4 fruit fly cellular contexts compared by ENCODE assay signal in the genomic region with DNA sequence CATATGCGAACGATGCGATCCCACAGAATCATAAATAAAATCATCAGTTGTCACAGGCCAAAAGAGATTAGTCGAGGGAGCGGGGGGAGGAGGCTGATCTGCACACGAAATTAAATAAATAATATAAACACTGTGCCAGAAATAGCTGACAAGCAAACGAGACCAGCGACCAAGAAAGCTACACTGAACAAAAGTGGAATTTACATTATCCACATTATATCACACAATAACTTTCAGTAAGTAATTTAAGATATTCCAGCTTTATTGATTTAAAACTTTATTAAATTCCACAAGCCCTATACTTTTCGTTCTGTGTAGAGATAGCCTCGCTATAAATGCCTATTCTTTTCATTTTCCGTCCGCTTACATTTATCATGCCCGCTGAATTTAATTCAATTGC.
A peak's percentile ranks its signal among the peaks of the same experiment; 100 is the strongest.
TF ChIP-seq lines count a peak whose summit lies in the region.

No protein-coding gene starts in this region.

TF ChIP-seq in whole organism, embryonic, 481 proteins besides CTCF, POLR2A, EP300 and RAD21 (continued from another document and continues in another):
- TF ChIP-seq sens-2 (GFP tag; IDR thresholded peaks at IDR 0.05; lab: Robert Waterston, UW): peak; percentile 80
- peak; percentile 95 for TF ChIP-seq Med (GFP tag; lab: Kevin White, UChicago)
- TF ChIP-seq CG31388 (GFP tag; optimal IDR thresholded peaks at IDR 0.05; lab: Kevin White, UChicago): no peak
- TF ChIP-seq gcm (GFP tag; optimal IDR thresholded peaks at IDR 0.05; lab: Kevin White, UChicago): peak; percentile 70
- TF ChIP-seq crc (GFP tag; optimal IDR thresholded peaks at IDR 0.05; lab: Kevin White, UChicago): peak; percentile 58
- peak; percentile 63 for TF ChIP-seq zf30C (GFP tag; optimal IDR thresholded peaks at IDR 0.05; lab: Kevin White, UChicago)
- TF ChIP-seq Camta (GFP tag; optimal IDR thresholded peaks at IDR 0.05; lab: Kevin White, UChicago): peak; percentile 77
- peak; percentile 86 for TF ChIP-seq CG12391 (tag; optimal IDR thresholded peaks at IDR 0.05; lab: Kevin White, UChicago)
- TF ChIP-seq CG12155 (GFP tag; optimal IDR thresholded peaks at IDR 0.05; lab: Kevin White, UChicago): peak; percentile 71
- peak; percentile 78 for TF ChIP-seq Sox100B (GFP tag; optimal IDR thresholded peaks at IDR 0.05; lab: Kevin White, UChicago)
- TF ChIP-seq CG15601 (tag; optimal IDR thresholded peaks at IDR 0.05; lab: Kevin White, UChicago): peak; percentile 63
- peak; percentile 74 for TF ChIP-seq Side (GFP tag; optimal IDR thresholded peaks at IDR 0.05; lab: Kevin White, UChicago)
- no peak for TF ChIP-seq Stat92E (GFP tag; optimal IDR thresholded peaks at IDR 0.05; lab: Kevin White, UChicago)
- no peak for TF ChIP-seq Hand (GFP tag; optimal IDR thresholded peaks at IDR 0.05; lab: Kevin White, UChicago)
- TF ChIP-seq Vsx1 (GFP tag; optimal IDR thresholded peaks at IDR 0.05; lab: Kevin White, UChicago): peak; percentile 71
- TF ChIP-seq h (optimal IDR thresholded peaks at IDR 0.05; lab: Kevin White, UChicago): no peak
- peak; percentile 53 for TF ChIP-seq Bdp1 (GFP tag; optimal IDR thresholded peaks at IDR 0.05; lab: Kevin White, UChicago)
- peak; percentile 39; the same call in 1 of the 2 replicates for TF ChIP-seq ham (GFP tag; IDR thresholded peaks at IDR 0.05; lab: Robert Waterston, UW)
- TF ChIP-seq tin (GFP tag; optimal IDR thresholded peaks at IDR 0.05; lab: Kevin White, UChicago): peak; percentile 80
- TF ChIP-seq Adf1 (GFP tag; IDR thresholded peaks at IDR 0.05; lab: Robert Waterston, UW): no peak
- no peak for TF ChIP-seq Elba2 (GFP tag; optimal IDR thresholded peaks at IDR 0.05; lab: Kevin White, UChicago)
- peak; percentile 66 for TF ChIP-seq Spps (tag; optimal IDR thresholded peaks at IDR 0.05; lab: Kevin White, UChicago)
- peak; percentile 85 for TF ChIP-seq CG31441 (GFP tag; IDR thresholded peaks at IDR 0.05; lab: Robert Waterston, UW)
- no peak for TF ChIP-seq Trl (optimal IDR thresholded peaks at IDR 0.05; lab: Kevin White, UChicago)
- TF ChIP-seq Trl (GFP tag; optimal IDR thresholded peaks at IDR 0.05; lab: Kevin White, UChicago): peak; percentile 79
- TF ChIP-seq ewg (GFP tag; optimal IDR thresholded peaks at IDR 0.05; lab: Kevin White, UChicago): peak; percentile 67
- peak; percentile 81 for TF ChIP-seq CG10209 (GFP tag; optimal IDR thresholded peaks at IDR 0.05; lab: Kevin White, UChicago)
- peak; percentile 84 for TF ChIP-seq Xbp1 (GFP tag; optimal IDR thresholded peaks at IDR 0.05; lab: Kevin White, UChicago)
- peak; percentile 84 for TF ChIP-seq CG4424 (GFP tag; optimal IDR thresholded peaks at IDR 0.05; lab: Kevin White, UChicago)
- peak; percentile 54 for TF ChIP-seq CG4328 (GFP tag; optimal IDR thresholded peaks at IDR 0.05; lab: Kevin White, UChicago)
- peak; percentile 89 for TF ChIP-seq Ada2b (GFP tag; IDR thresholded peaks at IDR 0.05; lab: Robert Waterston, UW)
- peak; percentile 61; the same call in 1 of the 3 replicates for TF ChIP-seq CG11560 (tag; IDR thresholded peaks at IDR 0.05; lab: Robert Waterston, UW)

TF ChIP-seq in whole organism, prepupa, 60 proteins besides CTCF, POLR2A, EP300 and RAD21 (continued from another document and continues in another):
- TF ChIP-seq CG8319 (GFP tag; optimal IDR thresholded peaks at IDR 0.05; lab: Kevin White, UChicago) (peak; percentile 55), CG4318 (GFP tag; optimal IDR thresholded peaks at IDR 0.05; lab: Kevin White, UChicago) (peak; percentile 61), Eip93F (GFP tag; optimal IDR thresholded peaks at IDR 0.05; lab: Kevin White, UChicago) (no peak), svp (GFP tag; lab: Kevin White, UChicago) (peak; percentile 84), Hr39 (GFP tag; optimal IDR thresholded peaks at IDR 0.05; lab: Kevin White, UChicago) (peak; percentile 71), fkh (GFP tag; optimal IDR thresholded peaks at IDR 0.05; lab: Kevin White, UChicago) (peak; percentile 40), CG10669 (GFP tag; optimal IDR thresholded peaks at IDR 0.05; lab: Kevin White, UChicago) (peak; percentile 64), Smox (GFP tag; optimal IDR thresholded peaks at IDR 0.05; lab: Kevin White, UChicago) (peak; percentile 64), fd85E (GFP tag; optimal IDR thresholded peaks at IDR 0.05; lab: Kevin White, UChicago) (no peak), spab (GFP tag; optimal IDR thresholded peaks at IDR 0.05; lab: Kevin White, UChicago) (peak; percentile 23), CG7368 (GFP tag; optimal IDR thresholded peaks at IDR 0.05; lab: Kevin White, UChicago) (peak; percentile 52), CG31627 (GFP tag; optimal IDR thresholded peaks at IDR 0.05; lab: Kevin White, UChicago) (peak; percentile 79), eg (GFP tag; IDR thresholded peaks at IDR 0.05; lab: Robert Waterston, UW) (peak; percentile 93), CG11902 (GFP tag; optimal IDR thresholded peaks at IDR 0.05; lab: Kevin White, UChicago) (peak; percentile 46), CG8119 (GFP tag; IDR thresholded peaks at IDR 0.05; lab: Robert Waterston, UW) (peak; percentile 88; the same call in 2 of the 3 replicates), Gug (GFP tag; IDR thresholded peaks at IDR 0.05; lab: Robert Waterston, UW) (peak; percentile 83), fd59A (GFP tag; optimal IDR thresholded peaks at IDR 0.05; lab: Kevin White, UChicago) (no peak), salr (GFP tag; optimal IDR thresholded peaks at IDR 0.05; lab: Kevin White, UChicago) (peak; percentile 16 to 77), Eip75B (GFP tag; optimal IDR thresholded peaks at IDR 0.05; lab: Kevin White, UChicago) (peak; percentile 78), Eip78C (GFP tag; lab: Kevin White, UChicago) (peak; percentile 92), vri (GFP tag; optimal IDR thresholded peaks at IDR 0.05; lab: Kevin White, UChicago) (no peak), CG6276 (GFP tag; optimal IDR thresholded peaks at IDR 0.05; lab: Kevin White, UChicago) (peak; percentile 74), CG16779 (tag; optimal IDR thresholded peaks at IDR 0.05; lab: Kevin White, UChicago) (peak; percentile 53), CG3919 (GFP tag; optimal IDR thresholded peaks at IDR 0.05; lab: Kevin White, UChicago) (peak; percentile 79), Sox15 (GFP tag; optimal IDR thresholded peaks at IDR 0.05; lab: Kevin White, UChicago) (peak; percentile 55), Hr4 (GFP tag; optimal IDR thresholded peaks at IDR 0.05; lab: Kevin White, UChicago) (peak; percentile 83), Met (GFP tag; optimal IDR thresholded peaks at IDR 0.05; lab: Kevin White, UChicago) (peak; percentile 67), CG1621 (tag; optimal IDR thresholded peaks at IDR 0.05; lab: Kevin White, UChicago) (peak; percentile 47), CG6163 (GFP tag; IDR thresholded peaks at IDR 0.05; lab: Robert Waterston, UW) (peak; percentile 90), Blimp-1 (GFP tag; optimal IDR thresholded peaks at IDR 0.05; lab: Kevin White, UChicago) (no peak), Hr38 (GFP tag; optimal IDR thresholded peaks at IDR 0.05; lab: Kevin White, UChicago) (no peak), CG9139 (GFP tag; optimal IDR thresholded peaks at IDR 0.05; lab: Kevin White, UChicago) (no peak), CG6792 (GFP tag; optimal IDR thresholded peaks at IDR 0.05; lab: Kevin White, UChicago) (peak; percentile 73), lz (GFP tag; optimal IDR thresholded peaks at IDR 0.05; lab: Kevin White, UChicago) (peak; percentile 68)

TF ChIP-seq in whole organism, pupa, 21 proteins besides CTCF, POLR2A, EP300 and RAD21 (continued from another document):
- TF ChIP-seq CG13204 (GFP tag; optimal IDR thresholded peaks at IDR 0.05; lab: Kevin White, UChicago) (no peak), CG9948 (tag; optimal IDR thresholded peaks at IDR 0.05; lab: Kevin White, UChicago) (peak; percentile 71)

TF ChIP-seq in whole organism, wandering third instar larva, 38 proteins besides CTCF, POLR2A, EP300 and RAD21 (continued from another document):
- TF ChIP-seq rgr (GFP tag; optimal IDR thresholded peaks at IDR 0.05; lab: Kevin White, UChicago): peak; percentile 83
- TF ChIP-seq OdsH (GFP tag; optimal IDR thresholded peaks at IDR 0.05; lab: Kevin White, UChicago): peak; percentile 80
- TF ChIP-seq ey (GFP tag; optimal IDR thresholded peaks at IDR 0.05; lab: Kevin White, UChicago): peak; percentile 84
- peak; percentile 60 for TF ChIP-seq dmrt93B (GFP tag; optimal IDR thresholded peaks at IDR 0.05; lab: Kevin White, UChicago)
TF ChIP-seq in whole organism, wandering third instar larva: peak in this region for 19.
